Worm (Caenorhabditis elegans) whole organism, L2 larva: ENCODE measurements around the gene aakb-1.
A peak's percentile ranks its signal among the peaks of the same experiment; 100 is the strongest.

Experiments
- C34F6.9 ChIP-seq: fragments of 150-350 bp; optimal IDR thresholded peaks from 2 replicates; lab custom pipeline; 2014; ENCODE audit warnings: missing biosample characterization, missing genetic modification characterization
- F13H6.1 ChIP-seq: sonication (generic microtip); optimal IDR thresholded peaks from 2 replicates; lab custom pipeline; 2016; ENCODE audit warnings: missing genetic modification characterization, missing compliant biosample characterization
- ZK546.5 ChIP-seq: sonication (generic microtip); optimal IDR thresholded peaks from 2 replicates; lab custom pipeline; 2017; ENCODE audit warnings: missing biosample characterization, missing genetic modification characterization
- alr-1 ChIP-seq: fragments of 150-350 bp; optimal IDR thresholded peaks from 2 replicates; lab custom pipeline; 2014; ENCODE audit warnings: missing biosample characterization, missing genetic modification characterization
- ama-1 ChIP-seq: fragments of 150-350 bp; optimal IDR thresholded peaks from 2 replicates; lab custom pipeline; 2018; ENCODE audit warnings: inconsistent platforms
- ceh-16 ChIP-seq: fragments of 150-350 bp; optimal IDR thresholded peaks from 2 replicates; lab custom pipeline; 2014; ENCODE audit warnings: missing biosample characterization, missing genetic modification characterization
- ceh-82 ChIP-seq: fragments of 150-350 bp; optimal IDR thresholded peaks from 2 replicates; lab custom pipeline; 2014; ENCODE audit warnings: missing biosample characterization, missing genetic modification characterization
- crh-2 ChIP-seq: sonication (generic microtip); optimal IDR thresholded peaks from 2 replicates; lab custom pipeline; 2017; ENCODE audit warnings: missing biosample characterization, missing genetic modification characterization
- egl-27 ChIP-seq: sonication (generic microtip); optimal IDR thresholded peaks from 3 replicates; lab custom pipeline; 2017; ENCODE audit warnings: missing biosample characterization, missing genetic modification reagents, missing genetic modification characterization
- fos-1 ChIP-seq: fragments of 150-350 bp; optimal IDR thresholded peaks from 2 replicates; lab custom pipeline; 2014; ENCODE audit warnings: missing biosample characterization, missing genetic modification characterization
- gmeb-1 ChIP-seq: fragments of 150-350 bp; optimal IDR thresholded peaks from 2 replicates; lab custom pipeline; 2014; ENCODE audit warnings: missing biosample characterization, missing genetic modification characterization
- lin-39 ChIP-seq: fragments of 150-350 bp; optimal IDR thresholded peaks from 2 replicates; lab custom pipeline; 2014; ENCODE audit warnings: missing biosample characterization, missing genetic modification reagents, missing genetic modification characterization
- lsy-2 ChIP-seq, 2 experiments: fragments of 150-350 bp in 1 of 2; sonication (generic microtip) in 1 of 2; optimal IDR thresholded peaks; 2 replicates each; lab custom pipeline; 2014 to 2017; ENCODE audit warnings: missing biosample characterization in 2 of 2, missing genetic modification characterization in 2 of 2
- nhr-11 ChIP-seq: fragments of 150-350 bp; optimal IDR thresholded peaks from 2 replicates; lab custom pipeline; 2014; ENCODE audit warnings: missing biosample characterization, missing genetic modification characterization
- nhr-12 ChIP-seq: fragments of 150-350 bp; optimal IDR thresholded peaks from 2 replicates; lab custom pipeline; 2014; ENCODE audit warnings: missing biosample characterization, missing genetic modification characterization
- nhr-129 ChIP-seq: fragments of 150-350 bp; optimal IDR thresholded peaks from 2 replicates; lab custom pipeline; 2014; ENCODE audit warnings: missing biosample characterization, missing genetic modification characterization
- nhr-21 ChIP-seq: fragments of 150-350 bp; optimal IDR thresholded peaks from 2 replicates; lab custom pipeline; 2014; ENCODE audit warnings: missing biosample characterization, missing genetic modification characterization
- nhr-237 ChIP-seq: fragments of 150-350 bp; optimal IDR thresholded peaks from 2 replicates; lab custom pipeline; 2014; ENCODE audit warnings: missing biosample characterization, missing genetic modification characterization
- nhr-6 ChIP-seq: fragments of 150-350 bp; optimal IDR thresholded peaks from 2 replicates; lab custom pipeline; 2014; ENCODE audit warnings: missing biosample characterization, missing genetic modification characterization
- nhr-77 ChIP-seq: fragments of 150-350 bp; optimal IDR thresholded peaks from 2 replicates; lab custom pipeline; 2014; ENCODE audit warnings: missing biosample characterization, missing genetic modification characterization
- sem-4 ChIP-seq: fragments of 150-350 bp; optimal IDR thresholded peaks from 2 replicates; lab custom pipeline; 2014; ENCODE audit warnings: missing biosample characterization, missing genetic modification reagents, missing genetic modification characterization
- skn-1 ChIP-seq: sonication (generic microtip); optimal IDR thresholded peaks from 2 replicates; lab custom pipeline; 2017; ENCODE audit warnings: missing biosample characterization, missing genetic modification characterization
- sma-3 ChIP-seq: sonication (generic microtip); optimal IDR thresholded peaks from 2 replicates; lab custom pipeline; 2016; ENCODE audit warnings: missing genetic modification reagents, missing genetic modification characterization, missing compliant biosample characterization
- sma-9 ChIP-seq, 2 experiments: fragments of 150-350 bp in 1 of 2; sonication (generic microtip) in 1 of 2; optimal IDR thresholded peaks; 2 replicates each; lab custom pipeline; 2014 to 2016; ENCODE audit warnings: missing genetic modification characterization in 2 of 2, mild to moderate bottlenecking in 1 of 2, missing biosample characterization in 1 of 2, missing compliant biosample characterization in 1 of 2, missing genetic modification reagents in 1 of 2, moderate library complexity in 1 of 2
- unc-55 ChIP-seq: fragments of 150-350 bp; sonication (generic microtip); optimal IDR thresholded peaks from 3 replicates; lab custom pipeline; 2014; ENCODE audit warnings: missing biosample characterization, missing genetic modification reagents, missing genetic modification characterization
- unc-62 ChIP-seq: fragments of 150-350 bp; optimal IDR thresholded peaks from 2 replicates; lab custom pipeline; 2014; ENCODE audit warnings: missing biosample characterization, missing genetic modification reagents, missing genetic modification characterization
- ztf-1 ChIP-seq: fragments of 200-800 bp; sonication (Bioruptor generic); conservative IDR thresholded peaks from 2 replicates; pipeline ENCODE4 v1.3.6; 2022; ENCODE audit warnings: missing genetic modification characterization, missing compliant biosample characterization
- ztf-11 ChIP-seq: sonication (generic microtip); optimal IDR thresholded peaks from 2 replicates; lab custom pipeline; 2017; ENCODE audit warnings: missing biosample characterization, missing genetic modification characterization

The aakb-1 gene

DNA sequence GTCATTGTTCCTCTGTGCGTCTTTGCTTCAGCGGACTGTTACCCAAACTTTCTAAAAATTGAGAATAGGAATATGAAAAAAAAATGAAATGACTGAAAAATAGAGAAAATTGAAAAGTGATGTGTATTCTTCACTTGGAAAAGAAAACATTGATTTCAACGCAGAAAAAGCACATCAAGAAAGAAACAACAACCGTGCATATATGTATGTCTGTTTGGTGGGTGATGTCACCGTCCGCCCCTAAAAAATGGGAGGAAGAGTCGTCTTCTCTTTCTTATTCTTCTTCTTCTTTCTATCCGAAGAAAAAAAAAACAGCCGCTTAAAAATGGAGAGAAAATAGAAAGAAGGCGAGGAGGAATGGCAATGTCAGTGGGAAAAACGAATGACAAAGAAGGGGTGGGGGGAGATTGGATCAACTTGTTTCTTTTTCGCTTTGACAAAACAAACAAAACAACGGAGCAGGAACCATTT is 15.0 kb downstream of the aakb-1 start, which contains the start of gene nkb-3:
Gene nkb-3, minus strand, starts transcription at position 51 of the 471 bp plus-strand sequence.
- TF ChIP-seq ceh-82 (no peak), nhr-77 (tag; lab: Kevin White, UChicago) (no peak), unc-55 (GFP tag; lab: Kevin White, UChicago) (peak; percentile 34), sma-9 (GFP tag; optimal IDR thresholded peaks at IDR 0.05; lab: Kevin White, UChicago) (no peak), sma-9 (tag; optimal IDR thresholded peaks at IDR 0.05; lab: Kevin White, UChicago) (no peak), ama-1 (lab: Kevin White, UChicago) (peak; percentile 16)

ce11 chrX:13772734-13773133 is 17.2 kb downstream of the aakb-1 start:
- TF ChIP-seq ztf-11 (tag; lab: Kevin White, UChicago) (no peak), egl-27 (tag; lab: Kevin White, UChicago) (no peak), lin-39 (no peak), ama-1 (lab: Kevin White, UChicago) (no peak), F13H6.1 (no peak), sem-4 (no peak), nhr-77 (tag; lab: Kevin White, UChicago) (no peak), sma-9 (GFP tag; optimal IDR thresholded peaks at IDR 0.05; lab: Kevin White, UChicago) (peak; percentile 41), sma-9 (tag; optimal IDR thresholded peaks at IDR 0.05; lab: Kevin White, UChicago) (no peak), skn-1 (tag; lab: Kevin White, UChicago) (peak; percentile 51), C34F6.9 (tag; lab: Kevin White, UChicago) (no peak), nhr-6 (tag; lab: Kevin White, UChicago) (no peak), nhr-12 (no peak), crh-2 (tag; lab: Kevin White, UChicago) (peak; percentile 48), fos-1 (peak; percentile 78)

DNA sequence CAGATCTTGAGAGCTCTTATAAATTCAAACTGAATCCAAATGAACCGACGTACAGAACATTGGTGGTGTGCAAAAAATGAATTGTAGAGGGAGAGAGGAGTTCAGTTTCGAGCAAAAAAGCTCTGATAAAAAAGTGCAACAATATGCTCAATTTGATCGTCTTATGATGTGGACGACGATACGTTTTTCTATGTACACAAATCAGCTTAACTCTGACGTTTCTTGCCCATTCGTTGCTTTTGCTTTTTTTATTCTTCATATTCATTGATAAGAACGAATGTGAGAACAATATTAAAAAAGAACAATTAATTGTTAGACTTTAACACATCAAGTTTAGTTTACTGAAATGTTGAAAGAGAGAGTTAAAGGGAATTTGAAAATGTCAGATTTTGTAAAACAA is 18.6 kb downstream of the aakb-1 start:
- TF ChIP-seq ZK546.5 (tag; lab: Kevin White, UChicago) (no peak), fos-1 (peak; percentile 50), sma-9 (GFP tag; optimal IDR thresholded peaks at IDR 0.05; lab: Kevin White, UChicago) (peak; percentile 35), sma-9 (tag; optimal IDR thresholded peaks at IDR 0.05; lab: Kevin White, UChicago) (no peak)
- TF ChIP-seq, all 48 proteins: peak for 2

DNA sequence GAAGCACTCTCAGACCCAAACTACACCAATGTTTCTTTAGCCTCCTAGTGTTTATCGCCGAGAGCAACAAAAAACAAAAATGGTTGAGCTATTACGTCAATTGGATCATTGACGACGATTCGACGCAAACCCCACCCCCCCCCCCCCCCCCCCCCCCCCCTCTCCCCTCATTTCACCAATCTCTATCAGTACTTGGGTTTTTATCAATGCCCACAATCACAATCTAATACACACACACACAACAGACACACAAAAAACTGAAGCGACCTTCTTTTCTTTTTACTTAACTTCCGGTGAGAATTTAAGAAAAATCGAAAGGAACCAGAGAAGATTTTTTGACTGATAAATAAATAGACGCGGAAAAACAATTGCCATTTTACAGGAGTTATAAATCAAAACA is 19.9 kb downstream of the aakb-1 start:
- no peak for TF ChIP-seq nhr-11 (tag; lab: Kevin White, UChicago)
- no peak for TF ChIP-seq nhr-237 (tag; lab: Kevin White, UChicago)
- no peak for TF ChIP-seq unc-62 (GFP tag; lab: Kevin White, UChicago)
- peak; percentile 12 for TF ChIP-seq ama-1 (lab: Kevin White, UChicago)
- no peak for TF ChIP-seq alr-1 (tag; lab: Kevin White, UChicago)

DNA sequence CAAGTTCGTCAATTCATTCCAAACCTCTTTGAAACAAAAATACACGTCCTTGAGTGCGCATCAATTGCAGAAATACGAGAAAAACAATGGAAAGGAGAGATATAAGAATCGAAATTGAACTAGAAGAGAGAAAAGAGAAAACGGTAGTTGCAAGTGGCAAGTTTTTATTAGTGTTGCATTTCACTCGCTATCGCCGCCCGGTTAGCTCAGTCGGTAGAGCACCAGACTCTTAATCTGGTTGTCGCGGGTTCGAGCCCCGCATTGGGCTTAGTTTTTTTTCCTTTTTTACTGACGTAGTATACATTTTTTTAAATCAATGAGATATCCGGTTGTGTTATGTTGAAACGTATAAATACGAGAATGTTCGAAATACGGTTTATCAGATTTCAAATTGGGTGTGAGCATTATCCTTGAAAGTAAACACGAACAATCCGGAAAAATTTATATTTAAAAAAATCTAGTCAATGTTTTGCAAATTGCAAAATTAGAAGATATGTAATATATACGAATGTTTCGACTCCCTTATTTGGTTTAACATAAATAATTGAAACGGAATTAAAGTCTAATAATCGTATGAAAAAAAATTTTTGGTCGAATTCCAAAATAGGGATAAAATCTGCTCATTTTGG is 26.0 kb downstream of the aakb-1 start:
- TF ChIP-seq nhr-21 (tag; lab: Kevin White, UChicago) (peak; percentile 1), sma-9 (GFP tag; optimal IDR thresholded peaks at IDR 0.05; lab: Kevin White, UChicago) (peak; percentile 43), sma-9 (tag; optimal IDR thresholded peaks at IDR 0.05; lab: Kevin White, UChicago) (no peak), nhr-129 (tag; lab: Kevin White, UChicago) (peak; percentile 38), lsy-2 (tag; optimal IDR thresholded peaks at IDR 0.05; lab: Kevin White, UChicago) (peak in 1 of 2 experiments; percentile 21), ceh-16 (tag; lab: Kevin White, UChicago) (no peak), nhr-6 (tag; lab: Kevin White, UChicago) (no peak), sma-3 (peak; percentile 62)

DNA sequence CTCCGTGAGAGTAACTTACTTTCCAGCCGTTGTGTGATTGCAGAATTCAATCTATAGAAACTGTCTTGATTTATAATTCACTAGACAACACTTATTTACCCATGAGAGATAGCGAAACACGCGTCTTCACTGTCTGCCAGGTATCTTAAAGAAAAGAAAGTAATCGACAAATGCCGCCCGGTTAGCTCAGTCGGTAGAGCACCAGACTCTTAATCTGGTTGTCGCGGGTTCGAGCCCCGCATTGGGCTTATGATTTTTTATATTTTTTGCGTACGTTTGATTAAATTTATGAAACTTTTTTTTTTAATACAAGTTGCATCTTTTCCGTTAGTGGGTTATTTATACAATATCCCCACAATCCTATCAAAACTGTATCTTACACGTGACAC is 26.5 kb downstream of the aakb-1 start:
- peak; percentile 5 for TF ChIP-seq sma-9 (GFP tag; optimal IDR thresholded peaks at IDR 0.05; lab: Kevin White, UChicago)
- no peak for TF ChIP-seq sma-9 (tag; optimal IDR thresholded peaks at IDR 0.05; lab: Kevin White, UChicago)
- peak; percentile 15 for TF ChIP-seq gmeb-1 (tag; lab: Kevin White, UChicago)
- TF ChIP-seq ztf-1 (GFP tag; lab: Robert Waterston, UW) = no peak
- TF ChIP-seq crh-2 (tag; lab: Kevin White, UChicago) = peak; percentile 22
- no peak for TF ChIP-seq nhr-21 (tag; lab: Kevin White, UChicago)
- peak; percentile 3 for TF ChIP-seq fos-1
- TF ChIP-seq sma-3 = peak; percentile 23
